Fruit fly (Drosophila melanogaster) whole organism, prepupa: ENCODE measurements around the gene BBS5.

ENCODE experiments used
- CG10631 ChIP-seq: fragments of 200-800 bp; sonication (Bioruptor generic); optimal IDR thresholded peaks from 2 replicates; lab custom pipeline; 2016; ENCODE audit warnings: missing biosample characterization, missing genetic modification characterization
- CG10669 ChIP-seq: fragments of 200-800 bp; sonication (Bioruptor generic); optimal IDR thresholded peaks from 3 replicates; lab custom pipeline; 2018; ENCODE audit warnings: missing biosample characterization, mild to moderate bottlenecking, missing genetic modification characterization, moderate library complexity
- CG11294 ChIP-seq: fragments of 200-800 bp; sonication (Bioruptor generic); IDR thresholded peaks from 2 replicates; pipeline ENCODE4 v1.3.6; 2022; ENCODE audit warnings: missing biosample characterization, missing genetic modification characterization
- CG3032 ChIP-seq: fragments of 200-800 bp; optimal IDR thresholded peaks from 2 replicates; lab custom pipeline; 2019; ENCODE audit warnings: missing biosample characterization, mild to moderate bottlenecking, missing genetic modification characterization, moderate library complexity
- CG31627 ChIP-seq: fragments of 200-800 bp; sonication (Bioruptor generic); optimal IDR thresholded peaks from 3 replicates; lab custom pipeline; 2016; ENCODE audit warnings: missing biosample characterization, missing genetic modification characterization
- CG3919 ChIP-seq: fragments of 200-800 bp; sonication (Bioruptor generic); optimal IDR thresholded peaks from 3 replicates; lab custom pipeline; 2016; ENCODE audit warnings: missing biosample characterization, missing genetic modification characterization
- CG6163 ChIP-seq: fragments of 200-800 bp; sonication (Bioruptor generic); IDR thresholded peaks from 3 replicates; pipeline ENCODE4 v1.3.6; 2022; ENCODE audit warnings: missing biosample characterization, missing genetic modification characterization
- CG6276 ChIP-seq: fragments of 200-800 bp; sonication (Bioruptor generic); optimal IDR thresholded peaks from 2 replicates; lab custom pipeline; 2017; ENCODE audit warnings: missing biosample characterization, mild to moderate bottlenecking, missing genetic modification characterization
- CG6808 ChIP-seq: fragments of 200-800 bp; sonication (Bioruptor generic); optimal IDR thresholded peaks from 3 replicates; lab custom pipeline; 2017; ENCODE audit warnings: missing biosample characterization, missing genetic modification characterization, mild to moderate bottlenecking, moderate library complexity, missing genetic modification reagents
- CG6854 ChIP-seq: fragments of 200-800 bp; sonication (Bioruptor generic); optimal IDR thresholded peaks from 2 replicates; lab custom pipeline; 2017; ENCODE audit warnings: missing biosample characterization, mild to moderate bottlenecking, missing genetic modification characterization
- CG7368 ChIP-seq: fragments of 200-800 bp; sonication (Bioruptor generic); optimal IDR thresholded peaks from 3 replicates; lab custom pipeline; 2016; ENCODE audit warnings: missing biosample characterization, missing genetic modification characterization
- CG9139 ChIP-seq: fragments of 200-800 bp; sonication (Bioruptor generic); optimal IDR thresholded peaks from 3 replicates; lab custom pipeline; 2017; ENCODE audit warnings: missing biosample characterization, mild to moderate bottlenecking, missing genetic modification characterization
- Eip75B ChIP-seq: fragments of 200-800 bp; sonication (Bioruptor generic); optimal IDR thresholded peaks from 3 replicates; lab custom pipeline; 2016; ENCODE audit warnings: missing biosample characterization, missing genetic modification characterization
- Eip78C ChIP-seq: fragments of 200-800 bp; sonication (Bioruptor generic); peaks from one replicate; lab custom pipeline; 2016; ENCODE audit warnings: missing biosample characterization, missing genetic modification characterization
- Eip93F ChIP-seq: fragments of 200-800 bp; sonication (Bioruptor generic); optimal IDR thresholded peaks from 2 replicates; lab custom pipeline; 2016; ENCODE audit warnings: missing biosample characterization, mild to moderate bottlenecking, missing genetic modification characterization
- Gug ChIP-seq: fragments of 200-800 bp; sonication (Bioruptor generic); IDR thresholded peaks from 2 replicates; pipeline ENCODE4 v1.3.6; 2022; ENCODE audit warnings: missing biosample characterization, missing genetic modification characterization
- Hr39 ChIP-seq: fragments of 200-800 bp; sonication (Bioruptor generic); optimal IDR thresholded peaks from 2 replicates; lab custom pipeline; 2016; ENCODE audit warnings: missing biosample characterization, missing genetic modification characterization
- Hr4 ChIP-seq: fragments of 200-800 bp; sonication (Bioruptor generic); optimal IDR thresholded peaks from 3 replicates; lab custom pipeline; 2016; ENCODE audit warnings: missing biosample characterization, missing genetic modification characterization
- Met ChIP-seq: fragments of 200-800 bp; sonication (Bioruptor generic); optimal IDR thresholded peaks from 3 replicates; lab custom pipeline; 2016; ENCODE audit warnings: missing biosample characterization, missing genetic modification characterization
- OdsH ChIP-seq: fragments of 200-800 bp; sonication (Bioruptor generic); optimal IDR thresholded peaks from 3 replicates; lab custom pipeline; 2016; ENCODE audit warnings: missing biosample characterization, missing genetic modification characterization
- Sox15 ChIP-seq: fragments of 200-800 bp; sonication (Bioruptor generic); optimal IDR thresholded peaks from 3 replicates; lab custom pipeline; 2016; ENCODE audit warnings: missing biosample characterization, missing genetic modification characterization
- achi ChIP-seq: fragments of 200-800 bp; sonication (Bioruptor generic); optimal IDR thresholded peaks from 3 replicates; lab custom pipeline; 2016; ENCODE audit warnings: missing biosample characterization, missing genetic modification characterization
- acj6 ChIP-seq: fragments of 200-800 bp; sonication (Bioruptor generic); optimal IDR thresholded peaks from 3 replicates; lab custom pipeline; 2016; ENCODE audit warnings: missing biosample characterization, missing genetic modification characterization
- cyc ChIP-seq: fragments of 200-800 bp; sonication (Bioruptor generic); optimal IDR thresholded peaks from 3 replicates; lab custom pipeline; 2016; ENCODE audit warnings: missing biosample characterization, missing genetic modification characterization
- dsx ChIP-seq: fragments of 200-800 bp; optimal IDR thresholded peaks from 3 replicates; lab custom pipeline; 2019; ENCODE audit warnings: missing biosample characterization, mild to moderate bottlenecking, missing genetic modification characterization, moderate library complexity; ENCODE audit not compliant: poor library complexity, severe bottlenecking
- eg ChIP-seq: fragments of 200-800 bp; sonication (Bioruptor generic); IDR thresholded peaks from 3 replicates; pipeline ENCODE4 v1.3.6; 2022; ENCODE audit warnings: missing biosample characterization, missing genetic modification characterization
- esn ChIP-seq: fragments of 200-800 bp; sonication (Bioruptor generic); optimal IDR thresholded peaks from 2 replicates; lab custom pipeline; 2016; ENCODE audit warnings: missing biosample characterization, mild to moderate bottlenecking, missing genetic modification characterization, moderate library complexity
- fd59A ChIP-seq: fragments of 200-800 bp; sonication (Bioruptor generic); optimal IDR thresholded peaks from 2 replicates; lab custom pipeline; 2017; ENCODE audit warnings: missing biosample characterization, mild to moderate bottlenecking, missing genetic modification characterization, missing genetic modification reagents
- fd85E ChIP-seq: fragments of 200-800 bp; sonication (Bioruptor generic); optimal IDR thresholded peaks from 3 replicates; lab custom pipeline; 2016; ENCODE audit warnings: missing biosample characterization, missing genetic modification characterization
- net ChIP-seq: fragments of 200-800 bp; sonication (Bioruptor generic); optimal IDR thresholded peaks from 3 replicates; lab custom pipeline; 2016; ENCODE audit warnings: missing biosample characterization, missing genetic modification characterization
- pdm3 ChIP-seq: fragments of 200-800 bp; sonication (Bioruptor generic); optimal IDR thresholded peaks from 3 replicates; lab custom pipeline; 2016; ENCODE audit warnings: missing biosample characterization, missing genetic modification characterization
- spab ChIP-seq: fragments of 200-800 bp; sonication (Bioruptor generic); optimal IDR thresholded peaks from 2 replicates; lab custom pipeline; 2017; ENCODE audit warnings: missing biosample characterization, mild to moderate bottlenecking, missing genetic modification characterization, missing genetic modification reagents
- ss ChIP-seq, 2 experiments: fragments of 200-800 bp; sonication (Bioruptor generic); optimal IDR thresholded peaks; 2 replicates in 1 of 2; 3 replicates in 1 of 2; lab custom pipeline; 2017 to 2018; ENCODE audit warnings: mild to moderate bottlenecking in 2 of 2, missing biosample characterization in 2 of 2, missing genetic modification characterization in 2 of 2, moderate library complexity in 1 of 2
- svp ChIP-seq: fragments of 200-800 bp; sonication (Bioruptor generic); peaks from one replicate; lab custom pipeline; 2016; ENCODE audit warnings: missing biosample characterization, missing genetic modification characterization
- topi ChIP-seq: fragments of 200-800 bp; sonication (Bioruptor generic); optimal IDR thresholded peaks from 3 replicates; lab custom pipeline; 2016; ENCODE audit warnings: missing biosample characterization, missing genetic modification characterization
- vri ChIP-seq: fragments of 200-800 bp; sonication (Bioruptor generic); optimal IDR thresholded peaks from 3 replicates; lab custom pipeline; 2016; ENCODE audit warnings: missing biosample characterization, mild to moderate bottlenecking, missing genetic modification characterization

BBS5 gene

dm6 chr3R:4845353-4845752, 29.2 kb downstream of the BBS5 start:
- no peak for TF ChIP-seq CG6854
- no peak for TF ChIP-seq CG3919
- no peak for TF ChIP-seq Hr39 (GFP tag; lab: Kevin White, UChicago)
- TF ChIP-seq dsx (GFP tag; lab: Kevin White, UChicago), result no peak
- TF ChIP-seq spab (GFP tag; lab: Kevin White, UChicago), result no peak
- TF ChIP-seq CG6808, result no peak

dm6 chr3R:4846194-4846593, 30.1 kb downstream of the BBS5 start:
- TF ChIP-seq CG10669, result no peak
- TF ChIP-seq CG6163, result no peak
- no peak for TF ChIP-seq eg
- TF ChIP-seq Hr4 (GFP tag; lab: Kevin White, UChicago), result no peak
- TF ChIP-seq Eip75B (GFP tag; lab: Kevin White, UChicago), result no peak
- TF ChIP-seq Hr39 (GFP tag; lab: Kevin White, UChicago), result no peak
- TF ChIP-seq CG3032, result no peak
- no peak for TF ChIP-seq acj6
- TF ChIP-seq achi (GFP tag; lab: Kevin White, UChicago), result no peak
- no peak for TF ChIP-seq CG10631 (GFP tag; lab: Kevin White, UChicago)
- TF ChIP-seq pdm3 (GFP tag; lab: Kevin White, UChicago), result no peak
- TF ChIP-seq ss (GFP tag; optimal IDR thresholded peaks at IDR 0.05; lab: Kevin White, UChicago), result no peak
- TF ChIP-seq svp, result no peak
- TF ChIP-seq Gug (GFP tag; lab: Robert Waterston, UW), result no peak
- TF ChIP-seq CG11294 (GFP tag; lab: Robert Waterston, UW), result no peak

- TF ChIP-seq fd59A, result no peak
- no peak for TF ChIP-seq dsx (GFP tag; lab: Kevin White, UChicago)
- TF ChIP-seq net (GFP tag; lab: Kevin White, UChicago), result no peak
- no peak for TF ChIP-seq topi
- no peak for TF ChIP-seq fd85E (GFP tag; lab: Kevin White, UChicago)
- TF ChIP-seq OdsH (GFP tag; lab: Kevin White, UChicago), result no peak
- TF ChIP-seq Met, result no peak
- TF ChIP-seq CG7368, result no peak
- no peak for TF ChIP-seq Eip78C (GFP tag; lab: Kevin White, UChicago)
- no peak for TF ChIP-seq CG31627 (GFP tag; lab: Kevin White, UChicago)
- TF ChIP-seq cyc, result no peak
- no peak for TF ChIP-seq CG6276 (GFP tag; lab: Kevin White, UChicago)
- no peak for TF ChIP-seq esn (GFP tag; lab: Kevin White, UChicago)
- no peak for TF ChIP-seq Eip93F (GFP tag; lab: Kevin White, UChicago)
- TF ChIP-seq Eip75B (GFP tag; lab: Kevin White, UChicago), result no peak
- no peak for TF ChIP-seq ss (GFP tag; optimal IDR thresholded peaks at IDR 0.05; lab: Kevin White, UChicago)
Observed at dm6 chr3R:4846787-4847186, 30.7 kb downstream of the BBS5 start.

dm6 chr3R:4847388-4847787, 31.3 kb downstream of the BBS5 start:
- no peak for TF ChIP-seq Sox15
- TF ChIP-seq CG3032, result no peak
- TF ChIP-seq CG10631 (GFP tag; lab: Kevin White, UChicago), result no peak
- no peak for TF ChIP-seq Hr4 (GFP tag; lab: Kevin White, UChicago)
- TF ChIP-seq topi, result no peak
- TF ChIP-seq vri (GFP tag; lab: Kevin White, UChicago), result no peak
- TF ChIP-seq CG9139 (GFP tag; lab: Kevin White, UChicago), result no peak
